Worm (Caenorhabditis elegans) whole organism, L3 larva: Measurements from ENCODE around the gene F28H7.8.

Experiments used
- ama-1 ChIP-seq: fragments of 150-350 bp; optimal IDR thresholded peaks from 2 replicates; lab custom pipeline; 2018
- pqm-1 ChIP-seq: fragments of 150-350 bp; optimal IDR thresholded peaks from 2 replicates; lab custom pipeline; 2017; ENCODE audit warnings: missing biosample characterization, missing genetic modification characterization, inconsistent platforms
- snpc-4 ChIP-seq: fragments of 150-350 bp; optimal IDR thresholded peaks from 2 replicates; lab custom pipeline; 2014; ENCODE audit warnings: missing biosample characterization, missing genetic modification characterization

DNA sequence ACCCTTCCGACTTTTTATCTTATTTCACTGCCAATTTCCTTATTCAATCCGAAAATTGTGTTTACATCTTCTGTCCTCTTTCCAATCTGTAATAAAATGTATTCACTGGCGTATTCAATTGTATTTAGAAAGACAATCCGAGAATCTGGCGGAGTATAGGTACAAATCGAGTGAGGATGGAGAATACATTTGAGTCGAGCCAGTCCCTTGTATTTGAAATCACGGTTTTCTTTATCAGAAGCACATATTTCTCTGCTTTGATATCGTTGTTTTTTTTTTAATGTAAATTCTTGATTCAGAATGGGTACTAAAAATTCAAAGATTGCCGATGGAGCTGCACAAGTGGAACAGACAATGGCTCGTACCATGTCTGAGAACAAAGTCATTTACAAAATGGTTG lies 5.3 kb downstream of the F28H7.8 start, which contains the start of gene ocr-1:
- TF ChIP-seq pqm-1 (no peak), snpc-4 (no peak), ama-1 (no peak)
